Fruit fly (Drosophila melanogaster) whole organism, prepupa: Measurements from ENCODE around the gene CG11089.
A peak's percentile ranks its signal among the peaks of the same experiment; 100 is the strongest.

ENCODE experiments used
- CG1621 ChIP-seq: fragments of 200-800 bp; sonication (Bioruptor generic); optimal IDR thresholded peaks from 3 replicates; lab custom pipeline; 2018; ENCODE audit warnings: missing biosample characterization, mild to moderate bottlenecking, missing genetic modification characterization
- CG31627 ChIP-seq: fragments of 200-800 bp; sonication (Bioruptor generic); optimal IDR thresholded peaks from 3 replicates; lab custom pipeline; 2016; ENCODE audit warnings: missing biosample characterization, missing genetic modification characterization
- CG6163 ChIP-seq: fragments of 200-800 bp; sonication (Bioruptor generic); IDR thresholded peaks from 3 replicates; pipeline ENCODE4 v1.3.6; 2022; ENCODE audit warnings: missing biosample characterization, missing genetic modification characterization
- Eip78C ChIP-seq: fragments of 200-800 bp; sonication (Bioruptor generic); peaks from one replicate; lab custom pipeline; 2016; ENCODE audit warnings: missing biosample characterization, missing genetic modification characterization
- Eip93F ChIP-seq: fragments of 200-800 bp; sonication (Bioruptor generic); optimal IDR thresholded peaks from 2 replicates; lab custom pipeline; 2016; ENCODE audit warnings: missing biosample characterization, mild to moderate bottlenecking, missing genetic modification characterization
- Hr39 ChIP-seq: fragments of 200-800 bp; sonication (Bioruptor generic); optimal IDR thresholded peaks from 2 replicates; lab custom pipeline; 2016; ENCODE audit warnings: missing biosample characterization, missing genetic modification characterization
- Sox102F ChIP-seq: fragments of 200-800 bp; sonication (Bioruptor generic); optimal IDR thresholded peaks from 2 replicates; lab custom pipeline; 2016; ENCODE audit warnings: missing biosample characterization, mild to moderate bottlenecking, missing genetic modification characterization
- cyc ChIP-seq: fragments of 200-800 bp; sonication (Bioruptor generic); optimal IDR thresholded peaks from 3 replicates; lab custom pipeline; 2016; ENCODE audit warnings: missing biosample characterization, missing genetic modification characterization
- lz ChIP-seq: fragments of 200-800 bp; sonication (Bioruptor generic); optimal IDR thresholded peaks from 3 replicates; lab custom pipeline; 2016; ENCODE audit warnings: missing biosample characterization, missing genetic modification characterization

- TF ChIP-seq Sox102F (GFP tag; lab: Kevin White, UChicago) (peak; percentile 63), CG31627 (GFP tag; lab: Kevin White, UChicago) (peak; percentile 33), lz (GFP tag; lab: Kevin White, UChicago) (peak; percentile 55), CG1621 (tag; lab: Kevin White, UChicago) (peak; percentile 45), Hr39 (GFP tag; lab: Kevin White, UChicago) (peak; percentile 22), Eip93F (no peak), CG6163 (GFP tag; lab: Robert Waterston, UW) (peak; percentile 81; the same call in 2 of the 3 replicates), Eip78C (peak; percentile 95), cyc (GFP tag; lab: Kevin White, UChicago) (peak; percentile 74)
Measured at dm6 chr3R:24893320-24893955, 16.6 kb downstream of the CG11089 start.
